Worm (Caenorhabditis elegans): Measurements from ENCODE around the gene glb-19.

DNA sequence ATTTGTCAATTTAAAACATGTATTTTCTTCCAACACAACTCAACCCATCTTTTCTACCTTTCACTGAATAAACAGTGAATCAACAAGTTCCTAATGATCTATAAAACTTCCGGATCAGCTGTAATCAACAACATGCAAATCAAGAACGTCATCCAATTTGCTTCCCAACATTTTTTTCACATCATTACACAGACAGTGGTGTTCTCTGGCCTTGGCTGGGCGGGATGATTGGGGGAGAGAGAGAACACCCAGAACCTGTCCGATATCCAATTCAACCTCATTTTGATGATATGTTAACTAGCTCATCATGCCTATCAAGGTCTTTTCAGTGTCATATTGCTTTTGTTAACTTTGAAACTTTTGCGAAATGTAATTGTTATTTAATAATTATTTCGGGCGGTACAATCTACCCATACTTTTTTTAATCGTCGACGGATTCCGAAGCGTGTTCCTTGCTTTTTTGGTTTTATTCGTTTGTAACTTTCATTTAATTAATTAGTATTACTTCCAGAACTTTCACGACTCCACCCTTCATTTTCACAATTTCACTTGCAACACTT is 38.9 kb downstream of the glb-19 start, which contains the start of gene ptr-14:
- TF ChIP-seq ceh-34 (tag; optimal IDR thresholded peaks at IDR 0.05) = no peak
- no peak for TF ChIP-seq sox-4 (tag; optimal IDR thresholded peaks at IDR 0.05)
- no peak for TF ChIP-seq ahr-1 (tag; optimal IDR thresholded peaks at IDR 0.05)
- no peak for TF ChIP-seq nhr-11 (tag; optimal IDR thresholded peaks at IDR 0.05)
- no peak for TF ChIP-seq ztf-16 (tag; optimal IDR thresholded peaks at IDR 0.05)
- no peak for TF ChIP-seq ceh-22 (tag; optimal IDR thresholded peaks at IDR 0.05)
- TF ChIP-seq rnt-1 (tag; optimal IDR thresholded peaks at IDR 0.05) = no peak
- TF ChIP-seq tbx-2 (tag; optimal IDR thresholded peaks at IDR 0.05) = no peak
- no peak for TF ChIP-seq pros-1 (tag; optimal IDR thresholded peaks at IDR 0.05)

Measured in whole organism, late embryonic.